Fruit fly (Drosophila melanogaster) whole organism, embryonic: ENCODE results near the gene ND-18.

Experiments used
- B-H2 ChIP-seq: fragments of 200-800 bp; sonication (Bioruptor generic); optimal IDR thresholded peaks from 2 replicates; lab custom pipeline; 2018; ENCODE audit warnings: missing biosample characterization, mild to moderate bottlenecking, missing genetic modification characterization
- Bgb ChIP-seq: fragments of 200-800 bp; sonication (Bioruptor generic); IDR thresholded peaks from 2 replicates; pipeline ENCODE4 v1.3.6; 2022; ENCODE audit warnings: missing biosample characterization, missing genetic modification characterization; ENCODE audit not compliant: partially characterized antibody
- Blimp-1 ChIP-seq: fragments of 200-800 bp; sonication (Bioruptor generic); optimal IDR thresholded peaks from 3 replicates; lab custom pipeline; 2018; ENCODE audit warnings: missing biosample characterization, missing genetic modification characterization, mild to moderate bottlenecking, moderate library complexity, missing genetic modification reagents
- CG11696 ChIP-seq: fragments of 200-800 bp; sonication (Bioruptor generic); IDR thresholded peaks from 2 replicates; pipeline ENCODE4 v1.3.6; 2022; ENCODE audit warnings: missing biosample characterization, missing genetic modification characterization
- CG12391 ChIP-seq: fragments of 200-800 bp; sonication (Bioruptor generic); optimal IDR thresholded peaks from 3 replicates; lab custom pipeline; 2018; ENCODE audit warnings: missing biosample characterization, mild to moderate bottlenecking, missing genetic modification characterization, moderate library complexity
- CG12769 ChIP-seq: fragments of 200-800 bp; sonication (Bioruptor generic); optimal IDR thresholded peaks from 2 replicates; lab custom pipeline; 2019; ENCODE audit warnings: missing biosample characterization, mild to moderate bottlenecking, missing genetic modification characterization, moderate library complexity
- CG14014 ChIP-seq: fragments of 200-800 bp; sonication (Bioruptor generic); IDR thresholded peaks from 2 replicates; pipeline ENCODE4 v1.3.6; 2022; ENCODE audit warnings: missing biosample characterization, missing genetic modification characterization
- CG14050 ChIP-seq: fragments of 200-800 bp; sonication (Bioruptor generic); IDR thresholded peaks from 3 replicates; pipeline ENCODE4 v1.3.6; 2022; ENCODE audit warnings: missing biosample characterization, missing genetic modification characterization
- CG1529 ChIP-seq: fragments of 200-800 bp; sonication (Bioruptor generic); optimal IDR thresholded peaks from 3 replicates; lab custom pipeline; 2018; ENCODE audit warnings: missing biosample characterization, missing genetic modification characterization
- CG1603 ChIP-seq: fragments of 200-800 bp; sonication (Bioruptor generic); optimal IDR thresholded peaks from 2 replicates; lab custom pipeline; 2019; ENCODE audit warnings: missing biosample characterization, mild to moderate bottlenecking, missing genetic modification characterization, moderate library complexity
- CG16863 ChIP-seq: fragments of 200-800 bp; sonication (Bioruptor generic); optimal IDR thresholded peaks from 3 replicates; lab custom pipeline; 2016; ENCODE audit warnings: missing biosample characterization, missing genetic modification characterization
- CG17361 ChIP-seq: fragments of 200-800 bp; sonication (Bioruptor generic); IDR thresholded peaks from 3 replicates; pipeline ENCODE4 v1.3.6; 2022; ENCODE audit warnings: missing biosample characterization, missing genetic modification characterization
- CG17912 ChIP-seq: fragments of 200-800 bp; sonication (Bioruptor generic); optimal IDR thresholded peaks from 2 replicates; lab custom pipeline; 2018; ENCODE audit warnings: missing biosample characterization, mild to moderate bottlenecking, missing genetic modification characterization
- CG2875 ChIP-seq: fragments of 200-800 bp; sonication (Bioruptor generic); optimal IDR thresholded peaks from 2 replicates; lab custom pipeline; 2017; ENCODE audit warnings: missing biosample characterization, mild to moderate bottlenecking, missing genetic modification characterization, missing genetic modification reagents
- CG31388 ChIP-seq: fragments of 200-800 bp; sonication (Bioruptor generic); optimal IDR thresholded peaks from 2 replicates; lab custom pipeline; 2016; ENCODE audit warnings: missing biosample characterization, missing genetic modification characterization
- CG32767 ChIP-seq: fragments of 200-800 bp; sonication (Bioruptor generic); IDR thresholded peaks from 2 replicates; pipeline ENCODE4 v1.3.6; 2022; ENCODE audit warnings: missing biosample characterization, missing genetic modification characterization
- CG43689 ChIP-seq: fragments of 200-800 bp; sonication (Bioruptor generic); IDR thresholded peaks from 2 replicates; pipeline ENCODE4 v1.3.6; 2022; ENCODE audit warnings: missing biosample characterization, missing genetic modification characterization
- CG5953 ChIP-seq: fragments of 200-800 bp; sonication (Bioruptor generic); IDR thresholded peaks from 2 replicates; pipeline ENCODE4 v1.3.6; 2022; ENCODE audit warnings: missing biosample characterization, missing genetic modification characterization
- CG7357 ChIP-seq: fragments of 200-800 bp; sonication (Bioruptor generic); IDR thresholded peaks from 3 replicates; pipeline ENCODE4 v1.3.6; 2022; ENCODE audit warnings: missing biosample characterization, missing genetic modification characterization
- CG7745 ChIP-seq: fragments of 200-800 bp; sonication (Bioruptor generic); optimal IDR thresholded peaks from 2 replicates; lab custom pipeline; 2018; ENCODE audit warnings: missing biosample characterization, mild to moderate bottlenecking, missing genetic modification characterization, moderate library complexity
- CG7786 ChIP-seq: fragments of 200-800 bp; sonication (Bioruptor generic); optimal IDR thresholded peaks from 2 replicates; lab custom pipeline; 2016; ENCODE audit warnings: missing biosample characterization, missing genetic modification characterization
- CG7928 ChIP-seq: fragments of 200-800 bp; sonication (Bioruptor generic); optimal IDR thresholded peaks from 2 replicates; lab custom pipeline; 2017; ENCODE audit warnings: missing biosample characterization, mild to moderate bottlenecking, missing genetic modification characterization
- CG9932 ChIP-seq: fragments of 200-800 bp; sonication (Bioruptor generic); IDR thresholded peaks from 2 replicates; pipeline ENCODE4 v1.3.6; 2022; ENCODE audit warnings: missing biosample characterization, missing genetic modification characterization
- Dfd ChIP-seq, 2 experiments: fragments of >200 bp; optimal IDR thresholded peaks; 2 replicates each; lab custom pipeline; 2017; ENCODE audit warnings: missing biosample characterization in 2 of 2, missing genetic modification characterization in 2 of 2
- Dip3 ChIP-seq: fragments of 200-800 bp; sonication (Bioruptor generic); optimal IDR thresholded peaks from 3 replicates; lab custom pipeline; 2016; ENCODE audit warnings: missing biosample characterization, missing genetic modification characterization
- Hr51 ChIP-seq, 2 experiments: fragments of 200-800 bp; sonication (Bioruptor generic); optimal IDR thresholded peaks; 2 replicates in 1 of 2; 3 replicates in 1 of 2; lab custom pipeline; 2016 to 2018; ENCODE audit warnings: missing biosample characterization in 2 of 2, missing genetic modification characterization in 2 of 2, mild to moderate bottlenecking in 1 of 2, moderate library complexity in 1 of 2
- Hsf ChIP-seq: fragments of 200-800 bp; sonication (Bioruptor generic); optimal IDR thresholded peaks from 3 replicates; lab custom pipeline; 2016; ENCODE audit warnings: missing biosample characterization, missing genetic modification characterization
- Meics ChIP-seq: fragments of 200-800 bp; sonication (Bioruptor generic); optimal IDR thresholded peaks from 2 replicates; lab custom pipeline; 2017; ENCODE audit warnings: missing biosample characterization, mild to moderate bottlenecking, missing genetic modification characterization
- Myb ChIP-seq: fragments of 200-800 bp; sonication (Bioruptor generic); optimal IDR thresholded peaks from 2 replicates; lab custom pipeline; 2016; ENCODE audit warnings: missing biosample characterization, missing genetic modification characterization
- Nf-YA ChIP-seq: fragments of 200-800 bp; sonication (Bioruptor generic); IDR thresholded peaks from 2 replicates; pipeline ENCODE4 v1.3.6; 2022; ENCODE audit warnings: missing biosample characterization, missing genetic modification characterization
- Nf-YB ChIP-seq: fragments of 200-800 bp; sonication (Bioruptor generic); optimal IDR thresholded peaks from 3 replicates; lab custom pipeline; 2019; ENCODE audit warnings: missing biosample characterization, mild to moderate bottlenecking, missing genetic modification characterization, moderate library complexity
- Ptx1 ChIP-seq: fragments of 200-800 bp; sonication (Bioruptor generic); IDR thresholded peaks from 2 replicates; pipeline ENCODE4 v1.3.6; 2022; ENCODE audit warnings: missing biosample characterization, missing genetic modification characterization
- bsh ChIP-seq, 2 experiments: fragments of 200-800 bp; sonication (Bioruptor generic); optimal IDR thresholded peaks; 2 replicates each; lab custom pipeline; 2017 to 2018; ENCODE audit warnings: mild to moderate bottlenecking in 2 of 2, missing biosample characterization in 2 of 2, missing genetic modification characterization in 2 of 2, moderate library complexity in 1 of 2
- dan ChIP-seq: fragments of 200-800 bp; sonication (Bioruptor generic); IDR thresholded peaks from 2 replicates; pipeline ENCODE4 v1.3.6; 2022; ENCODE audit warnings: missing biosample characterization, missing genetic modification characterization
- dpn ChIP-seq, 2 experiments: fragments of 200-800 bp; sonication (Bioruptor generic); optimal IDR thresholded peaks; 3 replicates each; lab custom pipeline; 2016; ENCODE audit warnings: missing biosample characterization in 2 of 2, missing genetic modification characterization in 2 of 2
- fu2 ChIP-seq: fragments of 200-800 bp; sonication (Bioruptor generic); optimal IDR thresholded peaks from 2 replicates; lab custom pipeline; 2016; ENCODE audit warnings: missing biosample characterization, missing genetic modification characterization
- gfzf ChIP-seq: fragments of 200-800 bp; sonication (Bioruptor generic); optimal IDR thresholded peaks from 2 replicates; lab custom pipeline; 2016; ENCODE audit warnings: missing biosample characterization, mild to moderate bottlenecking, missing genetic modification characterization, moderate library complexity
- nerfin-1 ChIP-seq: fragments of 200-800 bp; sonication (Bioruptor generic); optimal IDR thresholded peaks from 3 replicates; lab custom pipeline; 2019; ENCODE audit warnings: missing biosample characterization, mild to moderate bottlenecking, missing genetic modification characterization, moderate library complexity
- nom ChIP-seq: fragments of 200-800 bp; sonication (Bioruptor generic); optimal IDR thresholded peaks from 2 replicates; lab custom pipeline; 2017; ENCODE audit warnings: missing biosample characterization, missing genetic modification characterization, mild to moderate bottlenecking, moderate library complexity, missing genetic modification reagents
- pb ChIP-seq: fragments of 200-800 bp; sonication (Bioruptor generic); optimal IDR thresholded peaks from 3 replicates; lab custom pipeline; 2016; ENCODE audit warnings: missing biosample characterization, missing genetic modification characterization
- pnt ChIP-seq: fragments of 200-800 bp; sonication (Bioruptor generic); optimal IDR thresholded peaks from 3 replicates; lab custom pipeline; 2016; ENCODE audit warnings: missing biosample characterization, missing genetic modification characterization
- rib ChIP-seq: fragments of 200-800 bp; sonication (Bioruptor generic); IDR thresholded peaks from 2 replicates; pipeline ENCODE4 v1.3.6; 2022; ENCODE audit warnings: missing biosample characterization, missing genetic modification characterization
- row ChIP-seq: fragments of 200-800 bp; sonication (Bioruptor generic); IDR thresholded peaks from 3 replicates; pipeline ENCODE4 v1.3.6; 2022; ENCODE audit warnings: missing biosample characterization, missing genetic modification characterization
- salm ChIP-seq: fragments of 200-800 bp; sonication (Bioruptor generic); optimal IDR thresholded peaks from 2 replicates; lab custom pipeline; 2018; ENCODE audit warnings: missing biosample characterization, mild to moderate bottlenecking, missing genetic modification characterization
- schlank ChIP-seq: fragments of 200-800 bp; sonication (Bioruptor generic); optimal IDR thresholded peaks from 2 replicates; lab custom pipeline; 2018; ENCODE audit warnings: missing biosample characterization, mild to moderate bottlenecking, missing genetic modification characterization
- sd ChIP-seq: fragments of 200-800 bp; sonication (Bioruptor generic); optimal IDR thresholded peaks from 3 replicates; lab custom pipeline; 2018; ENCODE audit warnings: missing biosample characterization, mild to moderate bottlenecking, missing genetic modification characterization, moderate library complexity
- stc ChIP-seq: fragments of 200-800 bp; sonication (Bioruptor generic); IDR thresholded peaks from 2 replicates; pipeline ENCODE4 v1.3.6; 2022; ENCODE audit warnings: missing biosample characterization, missing genetic modification characterization
- tin ChIP-seq: fragments of 200-800 bp; sonication (Bioruptor generic); optimal IDR thresholded peaks from 3 replicates; lab custom pipeline; 2016; ENCODE audit warnings: missing biosample characterization, missing genetic modification characterization
- tio ChIP-seq: fragments of 200-800 bp; sonication (Bioruptor generic); optimal IDR thresholded peaks from 2 replicates; lab custom pipeline; 2017; ENCODE audit warnings: missing biosample characterization, missing genetic modification characterization, inconsistent platforms
- ttk ChIP-seq: fragments of 200-800 bp; sonication (Bioruptor generic); IDR thresholded peaks from 2 replicates; pipeline ENCODE4 v2.1.2; 2022; ENCODE audit warnings: missing biosample characterization, missing genetic modification characterization

The ND-18 gene

DNA sequence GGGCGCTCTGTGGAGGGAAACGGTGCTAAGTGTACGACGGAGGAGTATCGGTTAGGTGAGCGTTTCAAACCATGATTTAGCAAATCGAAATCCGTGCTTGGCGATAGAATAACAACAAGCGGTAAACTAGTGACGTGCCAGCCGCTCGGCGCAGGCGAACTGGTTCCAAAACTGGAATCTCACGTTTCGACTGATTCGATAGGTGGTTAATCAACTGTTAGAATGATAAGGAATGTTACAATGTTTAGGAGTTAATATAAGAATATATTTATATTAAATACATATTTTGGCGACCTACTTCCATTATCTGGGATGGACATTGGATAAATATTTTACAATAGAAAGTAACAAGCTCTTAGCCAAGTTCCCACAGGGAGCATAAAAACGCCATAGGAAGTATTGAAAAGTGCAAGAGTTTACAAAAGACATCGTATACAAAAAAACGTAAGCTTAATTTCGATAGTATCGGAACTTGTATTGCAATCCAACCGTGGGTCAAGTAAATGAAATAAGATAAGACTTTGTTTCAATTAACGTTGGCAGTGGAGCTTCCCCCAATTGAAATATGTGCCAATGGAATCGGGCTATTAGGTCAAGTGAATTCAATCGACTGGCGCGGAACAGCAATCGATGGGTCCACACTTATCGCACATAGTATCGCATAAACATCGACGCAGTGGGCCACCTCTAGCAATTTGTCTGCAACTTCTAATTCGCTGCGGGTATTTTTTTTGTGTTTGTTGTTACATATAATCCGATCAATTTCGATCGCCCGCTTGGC is 2.8 kb downstream of the ND-18 start, which contains the start of the genes ksh, CG14200 and Pfrx (continued):
- TF ChIP-seq ttk (GFP tag; lab: Robert Waterston, UW) (no peak), schlank (tag; lab: Kevin White, UChicago) (no peak), CG7928 (no peak), nerfin-1 (tag; lab: Kevin White, UChicago) (no peak), Nf-YB (no peak), Dfd (GFP tag; optimal IDR thresholded peaks at IDR 0.05; lab: Kevin White, UChicago) (no peak), CG17361 (GFP tag; lab: Robert Waterston, UW) (peak; percentile 37; the same call in 2 of the 3 replicates), CG14050 (GFP tag; lab: Robert Waterston, UW) (no peak), tio (GFP tag; lab: Kevin White, UChicago) (no peak), stc (GFP tag; lab: Robert Waterston, UW) (no peak), B-H2 (GFP tag; lab: Kevin White, UChicago) (no peak), CG12391 (tag; lab: Kevin White, UChicago) (no peak), CG12769 (no peak), Dip3 (peak; percentile 47), salm (tag; lab: Kevin White, UChicago) (no peak), pnt (no peak), CG16863 (GFP tag; lab: Kevin White, UChicago) (no peak), CG14014 (GFP tag; lab: Robert Waterston, UW) (no peak), bsh (GFP tag; optimal IDR thresholded peaks at IDR 0.05; lab: Kevin White, UChicago) (no peak), dpn (GFP tag; optimal IDR thresholded peaks at IDR 0.05; lab: Kevin White, UChicago) (peak in 1 of 2 experiments; percentile 33), tin (GFP tag; lab: Kevin White, UChicago) (no peak), dan (GFP tag; lab: Robert Waterston, UW) (no peak), CG7786 (peak; percentile 14), Meics (GFP tag; lab: Kevin White, UChicago) (no peak), CG5953 (no peak), CG1529 (GFP tag; lab: Kevin White, UChicago) (no peak), pb (no peak), row (GFP tag; lab: Robert Waterston, UW) (peak; percentile 72), CG2875 (GFP tag; lab: Kevin White, UChicago) (no peak), nom (GFP tag; lab: Kevin White, UChicago) (no peak), CG7357 (GFP tag; lab: Robert Waterston, UW) (peak; percentile 96), CG31388 (GFP tag; lab: Kevin White, UChicago) (no peak), sd (tag; lab: Kevin White, UChicago) (no peak), fu2 (no peak), Blimp-1 (GFP tag; lab: Kevin White, UChicago) (no peak), Nf-YA (no peak), CG17912 (GFP tag; lab: Kevin White, UChicago) (no peak), Hr51 (GFP tag; optimal IDR thresholded peaks at IDR 0.05; lab: Kevin White, UChicago) (no peak), CG1603 (tag; lab: Kevin White, UChicago) (peak; percentile 56), rib (no peak), CG32767 (no peak), CG9932 (GFP tag; lab: Robert Waterston, UW) (peak; percentile 77), CG43689 (GFP tag; lab: Robert Waterston, UW) (no peak), CG7745 (no peak), CG11696 (no peak), Myb (GFP tag; lab: Kevin White, UChicago) (peak; percentile 89), Ptx1 (GFP tag; lab: Robert Waterston, UW) (peak; percentile 38; the same call in 1 of the 2 replicates), Bgb (peak; percentile 94), gfzf (GFP tag; lab: Kevin White, UChicago) (peak; percentile 31), Hsf (GFP tag; lab: Kevin White, UChicago) (no peak)
